Fruit fly (Drosophila melanogaster): ENCODE data around the gene Es2.

The Es2 gene

DNA sequence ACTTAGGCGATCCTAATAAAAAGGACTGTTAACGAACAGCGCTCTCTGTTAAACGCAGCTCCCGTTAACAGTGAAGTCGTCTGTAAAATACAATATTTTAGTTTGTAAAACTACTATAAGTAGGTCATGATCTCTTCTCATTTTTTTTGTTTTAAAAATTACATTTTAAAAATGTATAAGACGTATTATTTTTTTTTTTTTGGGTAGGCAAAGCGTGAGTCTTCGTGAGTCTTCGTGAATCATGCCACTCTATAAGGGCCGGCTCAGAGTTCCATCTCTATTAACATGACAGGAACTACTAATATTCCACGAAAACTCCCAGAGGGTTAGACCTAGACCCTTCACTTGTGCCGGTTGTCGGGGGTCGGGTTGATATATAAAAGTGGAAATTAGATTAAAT, 38.6 kb upstream of the Es2 start (continued):
- TF ChIP-seq CG13287 (GFP tag; IDR thresholded peaks at IDR 0.05; ENCODE audit: partially characterized antibody): no peak
- TF ChIP-seq CG6791 (GFP tag; IDR thresholded peaks at IDR 0.05; ENCODE audit: partially characterized antibody): peak; percentile 40; the same call in 1 of the 3 replicates
- TF ChIP-seq Doc3 (GFP tag; IDR thresholded peaks at IDR 0.05; ENCODE audit: partially characterized antibody): peak; percentile 47; the same call in 2 of the 3 replicates
- no peak for TF ChIP-seq pzg (GFP tag; optimal IDR thresholded peaks at IDR 0.05)
- TF ChIP-seq CHES-1-like (GFP tag; optimal IDR thresholded peaks at IDR 0.05): no peak
- TF ChIP-seq Rfx (GFP tag; IDR thresholded peaks at IDR 0.05): no peak
- 0 out of 3 replicates have a peak, but pooled peaks have one; percentile 7 for TF ChIP-seq knrl (GFP tag; IDR thresholded peaks at IDR 0.05; ENCODE audit: partially characterized antibody)
- TF ChIP-seq psq (GFP tag; optimal IDR thresholded peaks at IDR 0.05): no peak
- TF ChIP-seq CG7963 (GFP tag; IDR thresholded peaks at IDR 0.05; ENCODE audit: partially characterized antibody): no peak
- no peak for TF ChIP-seq MBD-R2 (GFP tag; IDR thresholded peaks at IDR 0.05)
- TF ChIP-seq croc (GFP tag; conservative IDR thresholded peaks at IDR 0.05): no peak
- 0 out of 2 replicates have a peak, but pooled peaks have one; percentile 8 for TF ChIP-seq Bgb (GFP tag; IDR thresholded peaks at IDR 0.05; ENCODE audit: partially characterized antibody)
- peak; percentile 36; the same call in 1 of the 3 replicates for TF ChIP-seq row (GFP tag; IDR thresholded peaks at IDR 0.05)
- TF ChIP-seq lmd (GFP tag; IDR thresholded peaks at IDR 0.05): no peak
- TF ChIP-seq CG33557 (GFP tag; optimal IDR thresholded peaks at IDR 0.05): no peak
- 0 out of 3 replicates have a peak, but pooled peaks have one; percentile 12 for TF ChIP-seq CG16813 (GFP tag; IDR thresholded peaks at IDR 0.05; ENCODE audit: partially characterized antibody)
- no peak for TF ChIP-seq sens (GFP tag)
- no peak for TF ChIP-seq tup (GFP tag; optimal IDR thresholded peaks at IDR 0.05)
- TF ChIP-seq Xbp1 (GFP tag; optimal IDR thresholded peaks at IDR 0.05): no peak
- no peak for TF ChIP-seq trh (GFP tag; optimal IDR thresholded peaks at IDR 0.05)

- TF ChIP-seq danr (GFP tag; IDR thresholded peaks at IDR 0.05): no peak
- TF ChIP-seq mld (GFP tag; IDR thresholded peaks at IDR 0.05; ENCODE audit: partially characterized antibody): no peak
- no peak for TF ChIP-seq ab (GFP tag; optimal IDR thresholded peaks at IDR 0.05)
- TF ChIP-seq CG10267 (tag; optimal IDR thresholded peaks at IDR 0.05): no peak
- no peak for TF ChIP-seq mam (GFP tag; optimal IDR thresholded peaks at IDR 0.05)
- no peak for TF ChIP-seq br (optimal IDR thresholded peaks at IDR 0.05)
- TF ChIP-seq gfzf (GFP tag; optimal IDR thresholded peaks at IDR 0.05): no peak
- TF ChIP-seq Lpt (GFP tag; optimal IDR thresholded peaks at IDR 0.05): no peak
- TF ChIP-seq trem (tag; optimal IDR thresholded peaks at IDR 0.05): no peak
- no peak for TF ChIP-seq Aef1 (GFP tag; IDR thresholded peaks at IDR 0.05)
- TF ChIP-seq emc (GFP tag; optimal IDR thresholded peaks at IDR 0.05): no peak
- no peak for TF ChIP-seq esg (GFP tag; conservative IDR thresholded peaks at IDR 0.05)
- TF ChIP-seq Stat92E (GFP tag; optimal IDR thresholded peaks at IDR 0.05): no peak
- TF ChIP-seq bcd (GFP tag; optimal IDR thresholded peaks at IDR 0.05): no peak
- TF ChIP-seq CG9932 (GFP tag; IDR thresholded peaks at IDR 0.05): no peak
- TF ChIP-seq wdn (GFP tag; IDR thresholded peaks at IDR 0.05): no peak
- TF ChIP-seq Atf6 (GFP tag; IDR thresholded peaks at IDR 0.05): no peak
- no peak for TF ChIP-seq twi (tag; optimal IDR thresholded peaks at IDR 0.05)
- TF ChIP-seq otp (GFP tag; IDR thresholded peaks at IDR 0.05): no peak
- TF ChIP-seq Abd-B (GFP tag; optimal IDR thresholded peaks at IDR 0.05): no peak
Observed at dm6 chrX:8433709-8434108, 27.6 kb upstream of the Es2 start, which contains the start of gene CG32712. Gene CG32712 (minus strand): TSS chrX:8433809.
